Worm (Caenorhabditis elegans) whole organism, late embryonic: ENCODE measurements around the gene R105.5.

Experiments used
- C08G9.2 ChIP-seq: sonication (generic microtip); optimal IDR thresholded peaks from 2 replicates; lab custom pipeline; 2016; ENCODE audit warnings: mild to moderate bottlenecking, missing genetic modification characterization, moderate library complexity, missing compliant biosample characterization
- ceh-9 ChIP-seq: sonication (generic microtip); optimal IDR thresholded peaks from 2 replicates; lab custom pipeline; 2016; ENCODE audit warnings: mild to moderate bottlenecking, missing genetic modification characterization, inconsistent platforms, missing compliant biosample characterization
- eyg-1 ChIP-seq: sonication (generic microtip); optimal IDR thresholded peaks from 2 replicates; lab custom pipeline; 2016; ENCODE audit warnings: missing genotype, missing genetic modification characterization, missing compliant biosample characterization
- fkh-10 ChIP-seq: fragments of 150-350 bp; optimal IDR thresholded peaks from 2 replicates; lab custom pipeline; 2014; ENCODE audit warnings: missing biosample characterization, missing genetic modification reagents, missing genetic modification characterization
- lin-11 ChIP-seq: fragments of 200-800 bp; sonication (Bioruptor generic); optimal IDR thresholded peaks from 2 replicates; lab custom pipeline; 2018; ENCODE audit warnings: mild to moderate bottlenecking, missing genetic modification characterization, missing compliant biosample characterization
- madf-2 ChIP-seq: sonication (generic microtip); optimal IDR thresholded peaks from 2 replicates; lab custom pipeline; 2017; ENCODE audit warnings: missing genetic modification characterization, missing compliant biosample characterization
- pag-3 ChIP-seq: sonication (generic microtip); optimal IDR thresholded peaks from 2 replicates; lab custom pipeline; 2016; ENCODE audit warnings: missing compliant biosample characterization, missing genetic modification characterization, borderline replicate concordance
- pat-9 ChIP-seq: fragments of 200-800 bp; sonication (Bioruptor generic); optimal IDR thresholded peaks from 2 replicates; lab custom pipeline; 2018; ENCODE audit warnings: mild to moderate bottlenecking, missing genetic modification characterization, moderate library complexity, missing compliant biosample characterization
- pax-1 ChIP-seq: fragments of 150-350 bp; optimal IDR thresholded peaks from 2 replicates; lab custom pipeline; 2014; ENCODE audit warnings: missing biosample characterization, missing genetic modification characterization
- pha-4 ChIP-seq: fragments of 150-350 bp; optimal IDR thresholded peaks from 2 replicates; lab custom pipeline; 2018; ENCODE audit warnings: missing biosample characterization, missing genetic modification reagents, missing genetic modification characterization
- pros-1 ChIP-seq: fragments of 150-350 bp; optimal IDR thresholded peaks from 2 replicates; lab custom pipeline; 2014; ENCODE audit warnings: missing biosample characterization, missing genetic modification reagents, missing genetic modification characterization
- tbx-2 ChIP-seq: sonication (generic microtip); optimal IDR thresholded peaks from 2 replicates; lab custom pipeline; 2016; ENCODE audit warnings: missing genetic modification characterization, missing compliant biosample characterization

DNA sequence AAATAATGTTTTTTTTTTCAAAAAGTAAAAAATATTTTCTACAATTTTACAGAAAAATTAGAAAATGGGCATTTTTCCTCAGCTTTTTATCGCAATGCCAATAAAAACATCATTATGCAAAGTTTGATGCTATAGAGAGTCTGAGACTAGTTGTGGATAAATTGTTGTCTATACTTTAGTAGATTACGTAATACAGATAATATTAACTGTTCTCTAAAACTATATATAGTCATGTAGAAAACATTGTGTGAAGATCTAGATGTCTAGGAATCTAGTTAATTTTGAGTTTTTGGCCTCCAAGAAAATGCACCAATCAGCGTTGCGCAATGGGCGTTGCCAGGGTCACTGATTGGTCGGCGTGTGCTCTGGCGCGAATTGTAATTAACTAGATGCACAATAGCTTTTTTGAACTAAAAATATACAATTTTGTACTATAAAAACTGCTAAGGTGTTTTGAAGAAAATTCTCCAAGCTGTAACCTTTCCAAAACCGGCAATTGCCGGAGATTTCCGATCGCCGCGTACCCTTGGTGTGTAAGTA lies 50.3 kb downstream of the R105.5 start:
- TF ChIP-seq lin-11 (tag; lab: Kevin White, UChicago) (no peak), pat-9 (tag; lab: Kevin White, UChicago) (no peak), pax-1 (tag; lab: Kevin White, UChicago) (no peak), C08G9.2 (tag; lab: Kevin White, UChicago) (no peak), ceh-9 (tag; lab: Kevin White, UChicago) (no peak), pha-4 (no peak), pag-3 (tag; lab: Kevin White, UChicago) (no peak), pros-1 (tag; lab: Kevin White, UChicago) (no peak), fkh-10 (GFP tag; lab: Kevin White, UChicago) (no peak), madf-2 (no peak), tbx-2 (tag; lab: Kevin White, UChicago) (no peak), eyg-1 (tag; lab: Kevin White, UChicago) (no peak)
